Worm (Caenorhabditis elegans) whole organism, L4 larva: ENCODE data around the gene gur-3.

Experiments used
- nhr-11 ChIP-seq: fragments of 150-350 bp; optimal IDR thresholded peaks from 2 replicates; lab custom pipeline; 2014; ENCODE audit warnings: missing biosample characterization, missing genetic modification characterization
- nhr-28 ChIP-seq: fragments of 150-350 bp; optimal IDR thresholded peaks from 2 replicates; lab custom pipeline; 2014; ENCODE audit warnings: missing biosample characterization, missing genetic modification characterization
- skn-1 ChIP-seq: fragments of 150-350 bp; optimal IDR thresholded peaks from 2 replicates; lab custom pipeline; 2014; ENCODE audit warnings: missing biosample characterization, missing genetic modification characterization
- snpc-4 ChIP-seq: fragments of 150-350 bp; optimal IDR thresholded peaks from 2 replicates; lab custom pipeline; 2014; ENCODE audit warnings: missing biosample characterization, missing genetic modification characterization

ce11 chrX:10429203-10429602 is 23.1 kb upstream of the gur-3 start:
- TF ChIP-seq nhr-28 (tag; lab: Kevin White, UChicago) (no peak), nhr-11 (tag; lab: Kevin White, UChicago) (no peak), snpc-4 (tag; lab: Kevin White, UChicago) (no peak), skn-1 (tag; lab: Kevin White, UChicago) (no peak)
